Worm (Caenorhabditis elegans) whole organism, young adult: ENCODE measurements around the gene nasp-2.

Source experiments
- F57A8.1 ChIP-seq: fragments of 200-800 bp; sonication (Bioruptor generic); optimal IDR thresholded peaks from 2 replicates; lab custom pipeline; 2018; ENCODE audit warnings: mild to moderate bottlenecking, missing genetic modification characterization, moderate library complexity, missing compliant biosample characterization
- snpc-1.3 ChIP-seq: sonication (generic microtip); optimal IDR thresholded peaks from 2 replicates; lab custom pipeline; 2017; ENCODE audit warnings: missing genetic modification characterization, mild to moderate bottlenecking, missing compliant biosample characterization, antibody characterized with exemption, moderate library complexity, missing genotype, missing genetic modification reagents; ENCODE audit not compliant: insufficient read depth

ce11 chrV:13268032-13268431 lies 44.0 kb downstream of the nasp-2 start:
- TF ChIP-seq snpc-1.3 (tag; lab: Kevin White, UChicago) (no peak), F57A8.1 (GFP tag; lab: Kevin White, UChicago) (no peak)
